Worm (Caenorhabditis elegans) whole organism, L4 larva: ENCODE data around the gene Y40A1A.2.

Experiments
- F10B5.3 ChIP-seq: sonication (generic microtip); optimal IDR thresholded peaks from 2 replicates; lab custom pipeline; 2016; ENCODE audit warnings: mild to moderate bottlenecking, missing genetic modification characterization, missing compliant biosample characterization
- F49E8.2 ChIP-seq: sonication (generic microtip); optimal IDR thresholded peaks from 2 replicates; lab custom pipeline; 2016; ENCODE audit warnings: missing compliant biosample characterization, mild to moderate bottlenecking, missing genetic modification characterization, borderline replicate concordance
- R02D3.7 ChIP-seq: fragments of 150-350 bp; sonication (generic microtip); optimal IDR thresholded peaks from 3 replicates; lab custom pipeline; 2014; ENCODE audit warnings: missing biosample characterization, missing genetic modification characterization
- Y105C5A.15 ChIP-seq: fragments of 200-800 bp; sonication (Bioruptor generic); IDR thresholded peaks from 2 replicates; pipeline ENCODE4 v1.3.6; 2022; ENCODE audit warnings: missing genetic modification characterization, missing compliant biosample characterization
- Y48G9A.11 ChIP-seq: fragments of 200-800 bp; sonication (Bioruptor generic); IDR thresholded peaks from 2 replicates; pipeline ENCODE4 v1.3.6; 2022; ENCODE audit warnings: missing genetic modification reagents, missing genetic modification characterization, missing compliant biosample characterization
- Y75B8A.6 ChIP-seq: fragments of 200-800 bp; sonication (Bioruptor generic); IDR thresholded peaks from 2 replicates; pipeline ENCODE4 v1.3.6; 2022; ENCODE audit warnings: missing genetic modification reagents, missing genetic modification characterization, missing compliant biosample characterization
- ZK546.5 ChIP-seq, 2 experiments: sonication (generic microtip); optimal IDR thresholded peaks; 2 replicates each; lab custom pipeline; 2017; ENCODE audit warnings: missing biosample characterization in 2 of 2, missing genetic modification characterization in 2 of 2
- aha-1 ChIP-seq: fragments of 150-350 bp; peaks from one replicate; lab custom pipeline; 2014; ENCODE audit warnings: missing biosample characterization, missing genetic modification characterization
- arid-1 ChIP-seq: fragments of 200-800 bp; sonication (Bioruptor generic); conservative IDR thresholded peaks from 2 replicates; pipeline ENCODE4 v1.3.6; 2022; ENCODE audit warnings: missing genetic modification reagents, missing genetic modification characterization, missing compliant biosample characterization
- ceh-20 ChIP-seq: fragments of 200-800 bp; sonication (Bioruptor generic); IDR thresholded peaks from 2 replicates; pipeline ENCODE4 v1.3.6; 2022; ENCODE audit warnings: missing genetic modification reagents, missing genetic modification characterization, missing compliant biosample characterization
- ctbp-1 ChIP-seq: fragments of 200-800 bp; sonication (Bioruptor generic); IDR thresholded peaks from 2 replicates; pipeline ENCODE4 v1.3.6; 2022; ENCODE audit warnings: missing genetic modification reagents, missing genetic modification characterization, missing compliant biosample characterization
- daf-12 ChIP-seq: fragments of 150-350 bp; optimal IDR thresholded peaks from 2 replicates; lab custom pipeline; 2014; ENCODE audit warnings: missing biosample characterization, missing genetic modification reagents, missing genetic modification characterization
- daf-19 ChIP-seq: fragments of 200-800 bp; sonication (Bioruptor generic); conservative IDR thresholded peaks from 2 replicates; pipeline ENCODE4 v1.3.6; 2022; ENCODE audit warnings: missing genetic modification characterization, missing compliant biosample characterization
- dmd-8 ChIP-seq: fragments of 200-800 bp; sonication (Bioruptor generic); IDR thresholded peaks from 2 replicates; pipeline ENCODE4 v1.3.6; 2022; ENCODE audit warnings: missing genetic modification characterization, missing compliant biosample characterization
- dmd-9 ChIP-seq: fragments of 200-800 bp; sonication (Bioruptor generic); IDR thresholded peaks from 2 replicates; pipeline ENCODE4 v1.3.6; 2022; ENCODE audit warnings: missing genetic modification reagents, missing genetic modification characterization, missing compliant biosample characterization
- dpl-1 ChIP-seq: fragments of 150-350 bp; optimal IDR thresholded peaks from 2 replicates; lab custom pipeline; 2014; ENCODE audit warnings: missing biosample characterization, missing genetic modification reagents, missing genetic modification characterization
- duxl-1 ChIP-seq: sonication (generic microtip); optimal IDR thresholded peaks from 2 replicates; lab custom pipeline; 2016; ENCODE audit warnings: mild to moderate bottlenecking, missing genetic modification characterization, moderate library complexity, missing compliant biosample characterization; ENCODE audit not compliant: poor library complexity
- dve-1 ChIP-seq: sonication (generic microtip); optimal IDR thresholded peaks from 2 replicates; lab custom pipeline; 2017; ENCODE audit warnings: antibody characterized with exemption, mild to moderate bottlenecking, missing genetic modification characterization, missing compliant biosample characterization; ENCODE audit not compliant: insufficient read depth
- egl-27 ChIP-seq: sonication (generic microtip); optimal IDR thresholded peaks from 3 replicates; lab custom pipeline; 2017; ENCODE audit warnings: missing biosample characterization, missing genetic modification reagents, missing genetic modification characterization
- hif-1 ChIP-seq, 2 experiments: sonication (generic microtip); optimal IDR thresholded peaks; 2 replicates each; lab custom pipeline; 2016 to 2017; ENCODE audit warnings: missing compliant biosample characterization in 2 of 2, missing genetic modification characterization in 2 of 2, missing genetic modification reagents in 2 of 2, missing genotype in 2 of 2, mild to moderate bottlenecking in 1 of 2
- hlh-11 ChIP-seq: fragments of 200-800 bp; sonication (Bioruptor generic); optimal IDR thresholded peaks from 2 replicates; lab custom pipeline; 2018; ENCODE audit warnings: mild to moderate bottlenecking, missing genetic modification characterization, missing compliant biosample characterization
- hlh-30 ChIP-seq: sonication (generic microtip); optimal IDR thresholded peaks from 2 replicates; lab custom pipeline; 2017; ENCODE audit warnings: antibody characterized with exemption, mild to moderate bottlenecking, missing genetic modification characterization, missing compliant biosample characterization; ENCODE audit not compliant: insufficient read depth
- hmg-1.1 ChIP-seq: fragments of 200-800 bp; sonication (Bioruptor generic); IDR thresholded peaks from 2 replicates; pipeline ENCODE4 v1.3.6; 2022; ENCODE audit warnings: missing genetic modification reagents, missing genetic modification characterization, missing compliant biosample characterization
- jun-1 ChIP-seq: fragments of 150-350 bp; optimal IDR thresholded peaks from 2 replicates; lab custom pipeline; 2014; ENCODE audit warnings: missing biosample characterization, missing genetic modification reagents, missing genetic modification characterization
- lin-1 ChIP-seq: fragments of 200-800 bp; sonication (Bioruptor generic); IDR thresholded peaks from 2 replicates; pipeline ENCODE4 v1.3.6; 2022; ENCODE audit warnings: missing genetic modification reagents, missing genetic modification characterization, missing compliant biosample characterization
- lin-13 ChIP-seq: fragments of 150-350 bp; optimal IDR thresholded peaks from 2 replicates; lab custom pipeline; 2014; ENCODE audit warnings: missing biosample characterization, missing genetic modification reagents, missing genetic modification characterization
- lin-29 ChIP-seq: fragments of 200-800 bp; sonication (Bioruptor generic); IDR thresholded peaks from 2 replicates; pipeline ENCODE4 v1.3.6; 2022; ENCODE audit warnings: missing genetic modification reagents, missing genetic modification characterization, missing compliant biosample characterization
- madf-5 ChIP-seq, 2 experiments: fragments of 200-800 bp; sonication (Bioruptor generic); IDR thresholded peaks; 2 replicates each; pipeline ENCODE4 v1.3.6; 2022; ENCODE audit warnings: missing compliant biosample characterization in 2 of 2, missing genetic modification characterization in 2 of 2
- madf-9 ChIP-seq: fragments of 200-800 bp; sonication (Bioruptor generic); conservative IDR thresholded peaks from 2 replicates; pipeline ENCODE4 v1.3.6; 2022; ENCODE audit warnings: missing genetic modification reagents, missing genetic modification characterization, missing compliant biosample characterization
- mxl-2 ChIP-seq: fragments of 200-800 bp; sonication (Bioruptor generic); conservative IDR thresholded peaks from 2 replicates; pipeline ENCODE4 v1.3.6; 2022; ENCODE audit warnings: missing genetic modification reagents, missing genetic modification characterization, missing compliant biosample characterization
- mxl-3 ChIP-seq: fragments of 200-800 bp; sonication (Bioruptor generic); optimal IDR thresholded peaks from 2 replicates; lab custom pipeline; 2018; ENCODE audit warnings: mild to moderate bottlenecking, missing genetic modification characterization, missing compliant biosample characterization
- nhr-111 ChIP-seq: fragments of 200-800 bp; sonication (Bioruptor generic); optimal IDR thresholded peaks from 2 replicates; lab custom pipeline; 2018; ENCODE audit warnings: mild to moderate bottlenecking, missing genetic modification characterization, missing compliant biosample characterization
- nhr-237 ChIP-seq: sonication (generic microtip); optimal IDR thresholded peaks from 2 replicates; lab custom pipeline; 2017; ENCODE audit warnings: missing biosample characterization, missing genetic modification characterization
- nhr-28 ChIP-seq: fragments of 150-350 bp; optimal IDR thresholded peaks from 2 replicates; lab custom pipeline; 2014; ENCODE audit warnings: missing biosample characterization, missing genetic modification characterization
- nhr-41 ChIP-seq: fragments of 200-800 bp; sonication (Bioruptor generic); IDR thresholded peaks from 2 replicates; pipeline ENCODE4 v1.3.6; 2022; ENCODE audit warnings: missing genetic modification reagents, missing genetic modification characterization, missing compliant biosample characterization
- nhr-48 ChIP-seq: sonication (generic microtip); optimal IDR thresholded peaks from 2 replicates; lab custom pipeline; 2016; ENCODE audit warnings: mild to moderate bottlenecking, missing genetic modification characterization, missing compliant biosample characterization
- nhr-6 ChIP-seq: fragments of 150-350 bp; optimal IDR thresholded peaks from 2 replicates; lab custom pipeline; 2014; ENCODE audit warnings: missing biosample characterization, missing genetic modification characterization
- nhr-77 ChIP-seq: fragments of 150-350 bp; optimal IDR thresholded peaks from 2 replicates; lab custom pipeline; 2014; ENCODE audit warnings: missing biosample characterization, missing genetic modification characterization
- pha-4 ChIP-seq, 2 experiments: fragments of 150-350 bp in 1 of 2; fragments of 200-800 bp in 1 of 2; sonication (Bioruptor generic) in 1 of 2; IDR thresholded peaks in 1 of 2; optimal IDR thresholded peaks in 1 of 2; 2 replicates each; pipeline versions ENCODE4 v1.3.6 to Lab custom; 2014 to 2022; ENCODE audit warnings: missing genetic modification characterization in 2 of 2, missing genetic modification reagents in 2 of 2, missing biosample characterization in 1 of 2, missing compliant biosample characterization in 1 of 2
- php-3 ChIP-seq: fragments of 200-800 bp; sonication (Bioruptor generic); IDR thresholded peaks from 2 replicates; pipeline ENCODE4 v1.3.6; 2022; ENCODE audit warnings: missing genetic modification reagents, missing genetic modification characterization, missing compliant biosample characterization
- pqm-1 ChIP-seq: sonication (generic microtip); optimal IDR thresholded peaks from 2 replicates; lab custom pipeline; 2017; ENCODE audit warnings: missing biosample characterization, missing genetic modification characterization
- rbr-2 ChIP-seq: sonication (generic microtip); optimal IDR thresholded peaks from 2 replicates; lab custom pipeline; 2016; ENCODE audit warnings: missing genotype, missing genetic modification characterization, missing compliant biosample characterization
- set-16 ChIP-seq: fragments of 200-800 bp; sonication (Bioruptor generic); IDR thresholded peaks from 2 replicates; pipeline ENCODE4 v1.3.6; 2022; ENCODE audit warnings: missing genetic modification reagents, missing genetic modification characterization, missing compliant biosample characterization
- spr-1 ChIP-seq: sonication (generic microtip); optimal IDR thresholded peaks from 2 replicates; lab custom pipeline; 2016; ENCODE audit warnings: mild to moderate bottlenecking, missing genetic modification characterization, missing compliant biosample characterization
- tag-97 ChIP-seq: fragments of 200-800 bp; sonication (Bioruptor generic); IDR thresholded peaks from 2 replicates; pipeline ENCODE4 v1.3.6; 2022; ENCODE audit warnings: missing genetic modification characterization, missing compliant biosample characterization
- tra-1 ChIP-seq: fragments of 200-800 bp; sonication (Bioruptor generic); IDR thresholded peaks from 2 replicates; pipeline ENCODE4 v1.3.6; 2022; ENCODE audit warnings: missing genetic modification reagents, missing genetic modification characterization, missing compliant biosample characterization
- unc-62 ChIP-seq, 3 experiments: fragments of 150-350 bp in 1 of 3; sonication (generic microtip); optimal IDR thresholded peaks in 2 of 3; peaks in 1 of 3; 1 replicate in 1 of 3; 2 replicates in 2 of 3; lab custom pipeline; 2014 to 2017; ENCODE audit warnings: missing biosample characterization in 3 of 3, missing genetic modification characterization in 3 of 3, missing genetic modification reagents in 3 of 3, missing genotype in 1 of 3
- vab-7 ChIP-seq: fragments of 200-800 bp; sonication (Bioruptor generic); IDR thresholded peaks from 2 replicates; pipeline ENCODE4 v1.3.6; 2022; ENCODE audit warnings: missing genetic modification reagents, missing genetic modification characterization, missing compliant biosample characterization
- zfp-2 ChIP-seq: sonication (generic microtip); optimal IDR thresholded peaks from 2 replicates; lab custom pipeline; 2016; ENCODE audit warnings: mild to moderate bottlenecking, missing genetic modification characterization, missing compliant biosample characterization
- zfp-3 ChIP-seq: fragments of 200-800 bp; sonication (Bioruptor generic); conservative IDR thresholded peaks from 2 replicates; pipeline ENCODE4 v1.3.6; 2022; ENCODE audit warnings: missing genetic modification reagents, missing genetic modification characterization, missing compliant biosample characterization
- zip-11 ChIP-seq: fragments of 200-800 bp; sonication (Bioruptor generic); IDR thresholded peaks from 2 replicates; pipeline ENCODE4 v1.3.6; 2022; ENCODE audit warnings: missing genetic modification characterization, missing compliant biosample characterization

Gene Y40A1A.2

DNA sequence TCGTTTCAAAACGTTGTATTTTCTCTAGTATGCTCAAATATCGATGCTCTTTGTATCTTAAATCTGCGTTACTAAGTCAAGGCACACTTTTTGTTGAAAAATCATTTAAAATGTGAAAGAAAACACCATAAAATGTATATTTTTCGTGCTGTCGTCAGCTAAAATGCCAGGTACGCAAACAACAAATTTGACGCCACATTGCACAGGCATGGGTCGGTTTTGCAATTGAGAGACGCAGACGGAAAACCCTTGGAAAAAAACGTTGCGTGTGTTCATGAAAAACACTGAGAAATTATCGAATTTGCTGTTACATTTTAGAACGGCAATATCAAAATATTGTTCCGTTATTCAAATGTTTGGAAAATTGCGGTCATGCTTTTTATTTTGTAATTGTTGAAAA, 25.7 kb upstream of the Y40A1A.2 start:
- TF ChIP-seq aha-1 (tag; lab: Kevin White, UChicago) = peak; percentile 93
- TF ChIP-seq F49E8.2 (tag; lab: Kevin White, UChicago) = no peak
- no peak for TF ChIP-seq nhr-237 (tag; lab: Kevin White, UChicago)
- TF ChIP-seq ctbp-1 (GFP tag; lab: Robert Waterston, UW) = no peak
- TF ChIP-seq mxl-2 (GFP tag; lab: Robert Waterston, UW) = no peak
- TF ChIP-seq lin-29 = no peak
- TF ChIP-seq F10B5.3 (tag; lab: Kevin White, UChicago) = no peak
- TF ChIP-seq hlh-11 = no peak
- no peak for TF ChIP-seq Y48G9A.11 (GFP tag; lab: Robert Waterston, UW)
- peak; percentile 6 for TF ChIP-seq nhr-6
- no peak for TF ChIP-seq vab-7 (GFP tag; lab: Robert Waterston, UW)
- no peak for TF ChIP-seq zfp-2 (tag; lab: Kevin White, UChicago)
- TF ChIP-seq unc-62 (GFP tag; optimal IDR thresholded peaks at IDR 0.05 in 1 of 2; lab: Kevin White, UChicago) = no peak
- TF ChIP-seq unc-62 (tag; optimal IDR thresholded peaks at IDR 0.05; lab: Kevin White, UChicago) = no peak
- TF ChIP-seq dmd-8 = no peak
- no peak for TF ChIP-seq spr-1 (tag; lab: Kevin White, UChicago)
- TF ChIP-seq nhr-77 = no peak
- no peak for TF ChIP-seq nhr-111 (GFP tag; lab: Kevin White, UChicago)
- TF ChIP-seq Y105C5A.15 (GFP tag; lab: Robert Waterston, UW) = no peak
- no peak for TF ChIP-seq zfp-3 (GFP tag; lab: Robert Waterston, UW)
- no peak for TF ChIP-seq pha-4 (GFP tag; IDR thresholded peaks at IDR 0.05; lab: Robert Waterston, UW)
- TF ChIP-seq pha-4 (tag; optimal IDR thresholded peaks at IDR 0.05; lab: Kevin White, UChicago) = no peak
- peak; percentile 14 for TF ChIP-seq nhr-28 (tag; lab: Kevin White, UChicago)
- TF ChIP-seq ceh-20 = no peak
- TF ChIP-seq duxl-1 = peak; percentile 95
- no peak for TF ChIP-seq hif-1 (tag; optimal IDR thresholded peaks at IDR 0.05; lab: Kevin White, UChicago)
- TF ChIP-seq egl-27 = no peak
- TF ChIP-seq tag-97 (GFP tag; lab: Robert Waterston, UW) = no peak
- no peak for TF ChIP-seq daf-12
- TF ChIP-seq php-3 (GFP tag; lab: Robert Waterston, UW) = no peak
- no peak for TF ChIP-seq ZK546.5 (tag; optimal IDR thresholded peaks at IDR 0.05; lab: Kevin White, UChicago)
- TF ChIP-seq jun-1 (tag; lab: Kevin White, UChicago) = no peak
- no peak for TF ChIP-seq daf-19 (GFP tag; lab: Robert Waterston, UW)
- TF ChIP-seq lin-13 (GFP tag; lab: Kevin White, UChicago) = no peak
- no peak for TF ChIP-seq zip-11 (GFP tag; lab: Robert Waterston, UW)
- no peak for TF ChIP-seq lin-1 (GFP tag; lab: Robert Waterston, UW)
- TF ChIP-seq dmd-9 (GFP tag; lab: Robert Waterston, UW) = no peak
- TF ChIP-seq hlh-30 (tag; lab: Kevin White, UChicago) = peak; percentile 55
- TF ChIP-seq hmg-1.1 = peak; percentile 68
- peak; percentile 1 for TF ChIP-seq rbr-2 (tag; lab: Kevin White, UChicago)
- no peak for TF ChIP-seq arid-1 (GFP tag; lab: Robert Waterston, UW)
- TF ChIP-seq tra-1 (GFP tag; lab: Robert Waterston, UW) = no peak
- TF ChIP-seq nhr-48 = no peak
- TF ChIP-seq set-16 (GFP tag; lab: Robert Waterston, UW) = no peak
- TF ChIP-seq madf-5 (GFP tag; IDR thresholded peaks at IDR 0.05; lab: Robert Waterston, UW) = no peak
- TF ChIP-seq nhr-41 (GFP tag; lab: Robert Waterston, UW) = no peak
- no peak for TF ChIP-seq Y75B8A.6 (GFP tag; lab: Robert Waterston, UW)
- no peak for TF ChIP-seq mxl-3 (GFP tag; lab: Kevin White, UChicago)
- TF ChIP-seq dve-1 (tag; lab: Kevin White, UChicago) = no peak
- peak; percentile 50 for TF ChIP-seq dpl-1 (GFP tag; lab: Kevin White, UChicago)
- no peak for TF ChIP-seq madf-9 (GFP tag; lab: Robert Waterston, UW)
- no peak for TF ChIP-seq pqm-1 (tag; lab: Kevin White, UChicago)
- TF ChIP-seq R02D3.7 (tag; lab: Kevin White, UChicago) = no peak
